Worm (Caenorhabditis elegans) whole organism, mixed stage, embryonic: ENCODE measurements around the gene F53B1.8.

Experiments
- blmp-1 ChIP-seq: fragments of 150-350 bp; optimal IDR thresholded peaks from 2 replicates; lab custom pipeline; 2014; ENCODE audit warnings: missing biosample characterization, missing genetic modification characterization
- ceh-83 ChIP-seq: fragments of 200-800 bp; sonication (Bioruptor generic); optimal IDR thresholded peaks from 2 replicates; lab custom pipeline; 2018; ENCODE audit warnings: mild to moderate bottlenecking, missing genetic modification characterization, missing compliant biosample characterization
- flh-1 ChIP-seq: fragments of 200-800 bp; sonication (Bioruptor generic); optimal IDR thresholded peaks from 2 replicates; lab custom pipeline; 2018; ENCODE audit warnings: mild to moderate bottlenecking, missing genetic modification characterization, moderate library complexity, missing compliant biosample characterization
- lsy-2 ChIP-seq: fragments of 150-350 bp; optimal IDR thresholded peaks from 2 replicates; lab custom pipeline; 2014; ENCODE audit warnings: missing biosample characterization, missing genetic modification characterization
- mab-5 ChIP-seq: fragments of 150-350 bp; optimal IDR thresholded peaks from 2 replicates; lab custom pipeline; 2014; ENCODE audit warnings: missing biosample characterization, missing genetic modification characterization
- nhr-12 ChIP-seq: fragments of 150-350 bp; optimal IDR thresholded peaks from 2 replicates; lab custom pipeline; 2014; ENCODE audit warnings: missing biosample characterization, missing genetic modification characterization
- nhr-2 ChIP-seq: fragments of 150-350 bp; optimal IDR thresholded peaks from 2 replicates; lab custom pipeline; 2014; ENCODE audit warnings: missing biosample characterization, missing genetic modification characterization
- nhr-76 ChIP-seq: sonication (generic microtip); optimal IDR thresholded peaks from 2 replicates; lab custom pipeline; 2017; ENCODE audit warnings: missing biosample characterization, missing genetic modification characterization
- pha-4 ChIP-seq: fragments of 150-350 bp; optimal IDR thresholded peaks from 2 replicates; lab custom pipeline; 2018; ENCODE audit warnings: missing biosample characterization, missing genetic modification reagents, missing genetic modification characterization
- tbx-8 ChIP-seq: fragments of 200-800 bp; sonication (Bioruptor generic); optimal IDR thresholded peaks from 2 replicates; lab custom pipeline; 2018; ENCODE audit warnings: mild to moderate bottlenecking, missing genetic modification characterization, moderate library complexity, missing compliant biosample characterization
- unc-39 ChIP-seq: fragments of 150-350 bp; optimal IDR thresholded peaks from 2 replicates; lab custom pipeline; 2014; ENCODE audit warnings: missing biosample characterization, missing genetic modification characterization
- unc-62 ChIP-seq: fragments of 150-350 bp; optimal IDR thresholded peaks from 2 replicates; lab custom pipeline; 2014; ENCODE audit warnings: missing biosample characterization, missing genetic modification reagents, missing genetic modification characterization
- ztf-11 ChIP-seq: fragments of 150-350 bp; optimal IDR thresholded peaks from 2 replicates; lab custom pipeline; 2014; ENCODE audit warnings: missing biosample characterization, missing genetic modification characterization

ce11 chrX:2152062-2152461 lies 22.0 kb upstream of the F53B1.8 start:
- no peak for TF ChIP-seq tbx-8 (GFP tag; lab: Kevin White, UChicago)
- TF ChIP-seq nhr-12 (tag; lab: Kevin White, UChicago) = no peak
- TF ChIP-seq nhr-76 = no peak
- TF ChIP-seq flh-1 (GFP tag; lab: Kevin White, UChicago) = no peak
- no peak for TF ChIP-seq blmp-1 (tag; lab: Kevin White, UChicago)
- no peak for TF ChIP-seq unc-39
- TF ChIP-seq nhr-2 (tag; lab: Kevin White, UChicago) = no peak
- no peak for TF ChIP-seq unc-62
- no peak for TF ChIP-seq ztf-11
- TF ChIP-seq pha-4 = no peak
- TF ChIP-seq lsy-2 (tag; lab: Kevin White, UChicago) = no peak
- no peak for TF ChIP-seq ceh-83 (GFP tag; lab: Kevin White, UChicago)
- TF ChIP-seq mab-5 (tag; lab: Kevin White, UChicago) = no peak
